Fruit fly (Drosophila melanogaster) whole organism, embryonic: ENCODE data around the gene CG4653.
A peak's percentile ranks its signal among the peaks of the same experiment; 100 is the strongest.

ENCODE experiments used
- Antp ChIP-seq: fragments of 200-800 bp; sonication (Bioruptor generic); optimal IDR thresholded peaks from 3 replicates; lab custom pipeline; 2016; ENCODE audit warnings: missing biosample characterization, missing genetic modification characterization
- CG10979 ChIP-seq: fragments of 200-800 bp; sonication (Bioruptor generic); optimal IDR thresholded peaks from 2 replicates; lab custom pipeline; 2018; ENCODE audit warnings: missing biosample characterization, mild to moderate bottlenecking, missing genetic modification characterization, moderate library complexity
- CG12071 ChIP-seq: fragments of 200-800 bp; sonication (Bioruptor generic); optimal IDR thresholded peaks from 3 replicates; lab custom pipeline; 2018; ENCODE audit warnings: missing biosample characterization, mild to moderate bottlenecking, missing genetic modification characterization
- CG15479 ChIP-seq: fragments of 200-800 bp; sonication (Bioruptor generic); optimal IDR thresholded peaks from 3 replicates; lab custom pipeline; 2019; ENCODE audit warnings: missing biosample characterization, mild to moderate bottlenecking, missing genetic modification characterization, moderate library complexity
- CG1602 ChIP-seq: fragments of 200-800 bp; sonication (Bioruptor generic); optimal IDR thresholded peaks from 3 replicates; lab custom pipeline; 2016; ENCODE audit warnings: missing biosample characterization, missing genetic modification characterization
- CG17568 ChIP-seq: fragments of 200-800 bp; sonication (Bioruptor generic); optimal IDR thresholded peaks from 2 replicates; lab custom pipeline; 2018; ENCODE audit warnings: missing biosample characterization, mild to moderate bottlenecking, missing genetic modification characterization, moderate library complexity
- CG17829 ChIP-seq: fragments of 200-800 bp; optimal IDR thresholded peaks from 2 replicates; lab custom pipeline; 2019; ENCODE audit warnings: missing biosample characterization, mild to moderate bottlenecking, missing genetic modification characterization, moderate library complexity
- CG2712 ChIP-seq: fragments of 200-800 bp; optimal IDR thresholded peaks from 3 replicates; lab custom pipeline; 2019; ENCODE audit warnings: missing biosample characterization, mild to moderate bottlenecking, missing genetic modification characterization, moderate library complexity
- CG31224 ChIP-seq: fragments of 200-800 bp; sonication (Bioruptor generic); IDR thresholded peaks from 2 replicates; pipeline ENCODE4 v1.3.6; 2022; ENCODE audit warnings: missing biosample characterization, missing genetic modification characterization
- CG32767 ChIP-seq: fragments of 200-800 bp; sonication (Bioruptor generic); IDR thresholded peaks from 2 replicates; pipeline ENCODE4 v1.3.6; 2022; ENCODE audit warnings: missing biosample characterization, missing genetic modification characterization
- CG32772 ChIP-seq: fragments of 200-800 bp; sonication (Bioruptor generic); IDR thresholded peaks from 2 replicates; pipeline ENCODE4 v1.3.6; 2022; ENCODE audit warnings: missing biosample characterization, missing genetic modification characterization
- CG33213 ChIP-seq: fragments of 200-800 bp; sonication (Bioruptor generic); optimal IDR thresholded peaks from 3 replicates; lab custom pipeline; 2016; ENCODE audit warnings: missing biosample characterization, missing genetic modification characterization
- CG5245 ChIP-seq: fragments of 200-800 bp; sonication (Bioruptor generic); optimal IDR thresholded peaks from 3 replicates; lab custom pipeline; 2016; ENCODE audit warnings: missing biosample characterization, missing genetic modification characterization
- CG5953 ChIP-seq: fragments of 200-800 bp; sonication (Bioruptor generic); IDR thresholded peaks from 2 replicates; pipeline ENCODE4 v1.3.6; 2022; ENCODE audit warnings: missing biosample characterization, missing genetic modification characterization
- CG6272 ChIP-seq: fragments of 200-800 bp; sonication (Bioruptor generic); IDR thresholded peaks from 2 replicates; pipeline ENCODE4 v1.3.6; 2022; ENCODE audit warnings: missing biosample characterization, missing genetic modification characterization
- CG6765 ChIP-seq: fragments of 200-800 bp; sonication (Bioruptor generic); optimal IDR thresholded peaks from 3 replicates; lab custom pipeline; 2017; ENCODE audit warnings: missing biosample characterization, mild to moderate bottlenecking, missing genetic modification characterization
- CG8089 ChIP-seq: fragments of 200-800 bp; sonication (Bioruptor generic); optimal IDR thresholded peaks from 3 replicates; lab custom pipeline; 2016; ENCODE audit warnings: missing biosample characterization, missing genetic modification characterization
- D19B ChIP-seq: fragments of 200-800 bp; sonication (Bioruptor generic); optimal IDR thresholded peaks from 2 replicates; lab custom pipeline; 2017; ENCODE audit warnings: missing biosample characterization, mild to moderate bottlenecking, missing genetic modification characterization
- ERR ChIP-seq: fragments of 200-800 bp; sonication (Bioruptor generic); optimal IDR thresholded peaks from 2 replicates; lab custom pipeline; 2016; ENCODE audit warnings: missing biosample characterization, missing genetic modification characterization
- Ets97D ChIP-seq: fragments of 200-800 bp; sonication (Bioruptor generic); optimal IDR thresholded peaks from 3 replicates; lab custom pipeline; 2016; ENCODE audit warnings: missing biosample characterization, missing genetic modification characterization
- GATAe ChIP-seq: fragments of 200-800 bp; sonication (Bioruptor generic); conservative IDR thresholded peaks from 2 replicates; pipeline ENCODE4 v1.3.6; 2022; ENCODE audit warnings: missing biosample characterization, missing genetic modification characterization
- Gug ChIP-seq: fragments of 200-800 bp; sonication (Bioruptor generic); IDR thresholded peaks from 4 replicates; pipeline ENCODE4 v1.3.6; 2022; ENCODE audit warnings: missing biosample characterization, missing genetic modification characterization
- HmgD ChIP-seq: fragments of 200-800 bp; sonication (Bioruptor generic); optimal IDR thresholded peaks from 3 replicates; lab custom pipeline; 2016; ENCODE audit warnings: missing biosample characterization, missing genetic modification characterization
- Hr3 ChIP-seq: fragments of 200-800 bp; sonication (Bioruptor generic); optimal IDR thresholded peaks from 3 replicates; lab custom pipeline; 2016; ENCODE audit warnings: missing biosample characterization, missing genetic modification characterization
- Neu2 ChIP-seq: fragments of 200-800 bp; sonication (Bioruptor generic); optimal IDR thresholded peaks from 3 replicates; lab custom pipeline; 2016; ENCODE audit warnings: missing biosample characterization, missing genetic modification characterization, borderline replicate concordance
- Poxn ChIP-seq: fragments of 200-800 bp; sonication (Bioruptor generic); IDR thresholded peaks from 2 replicates; pipeline ENCODE4 v1.3.6; 2022; ENCODE audit warnings: missing biosample characterization, missing genetic modification characterization
- Ravus ChIP-seq: fragments of 200-800 bp; sonication (Bioruptor generic); IDR thresholded peaks from 2 replicates; pipeline ENCODE4 v1.3.6; 2022; ENCODE audit warnings: missing biosample characterization, missing genetic modification characterization
- Sin3A ChIP-seq: fragments of >200 bp; optimal IDR thresholded peaks from 2 replicates; lab custom pipeline; 2018
- Xbp1 ChIP-seq: fragments of 200-800 bp; sonication (Bioruptor generic); optimal IDR thresholded peaks from 3 replicates; lab custom pipeline; 2016; ENCODE audit warnings: missing biosample characterization, mild to moderate bottlenecking, missing genetic modification characterization
- Xrp1 ChIP-seq: fragments of 200-800 bp; sonication (Bioruptor generic); IDR thresholded peaks from 2 replicates; pipeline ENCODE4 v1.3.6; 2022; ENCODE audit warnings: missing biosample characterization, missing genetic modification characterization
- aop ChIP-seq: fragments of 200-800 bp; sonication (Bioruptor generic); IDR thresholded peaks from 2 replicates; pipeline ENCODE4 v1.3.6; 2022; ENCODE audit warnings: missing biosample characterization, missing genetic modification characterization
- btn ChIP-seq: fragments of 200-800 bp; sonication (Bioruptor generic); optimal IDR thresholded peaks from 2 replicates; lab custom pipeline; 2016; ENCODE audit warnings: missing biosample characterization, missing genetic modification characterization
- cas ChIP-seq: fragments of 200-800 bp; sonication (Bioruptor generic); IDR thresholded peaks from 2 replicates; pipeline ENCODE4 v1.3.6; 2022; ENCODE audit warnings: missing biosample characterization, missing genetic modification characterization
- caup ChIP-seq: fragments of 200-800 bp; sonication (Bioruptor generic); optimal IDR thresholded peaks from 3 replicates; lab custom pipeline; 2017; ENCODE audit warnings: missing biosample characterization, mild to moderate bottlenecking, missing genetic modification characterization, moderate library complexity; ENCODE audit not compliant: severe bottlenecking
- crc ChIP-seq: fragments of 200-800 bp; sonication (Bioruptor generic); optimal IDR thresholded peaks from 2 replicates; lab custom pipeline; 2016; ENCODE audit warnings: missing biosample characterization, missing genetic modification characterization
- disco-r ChIP-seq: fragments of 200-800 bp; sonication (Bioruptor generic); optimal IDR thresholded peaks from 2 replicates; lab custom pipeline; 2016; ENCODE audit warnings: missing biosample characterization, missing genetic modification characterization
- fd102C ChIP-seq: fragments of 200-800 bp; sonication (Bioruptor generic); optimal IDR thresholded peaks from 2 replicates; lab custom pipeline; 2018; ENCODE audit warnings: missing biosample characterization, mild to moderate bottlenecking, missing genetic modification characterization, moderate library complexity
- ftz-f1 ChIP-seq: fragments of 200-800 bp; sonication (Bioruptor generic); optimal IDR thresholded peaks from 2 replicates; lab custom pipeline; 2016; ENCODE audit warnings: missing biosample characterization, missing genetic modification characterization
- hb ChIP-seq: fragments of 200-800 bp; sonication (Bioruptor generic); IDR thresholded peaks from 3 replicates; pipeline ENCODE4 v1.3.6; 2022; ENCODE audit warnings: missing biosample characterization, missing genetic modification characterization; ENCODE audit not compliant: partially characterized antibody
- onecut ChIP-seq: fragments of 200-800 bp; sonication (Bioruptor generic); IDR thresholded peaks from 2 replicates; pipeline ENCODE4 v1.3.6; 2022; ENCODE audit warnings: missing biosample characterization, missing genetic modification characterization
- p53 ChIP-seq: fragments of 200-800 bp; sonication (Bioruptor generic); optimal IDR thresholded peaks from 2 replicates; lab custom pipeline; 2016; ENCODE audit warnings: missing biosample characterization, missing genetic modification characterization
- pfk ChIP-seq: fragments of 200-800 bp; sonication (Bioruptor generic); optimal IDR thresholded peaks from 2 replicates; lab custom pipeline; 2018; ENCODE audit warnings: missing biosample characterization, mild to moderate bottlenecking, missing genetic modification characterization, moderate library complexity
- row ChIP-seq: fragments of 200-800 bp; sonication (Bioruptor generic); IDR thresholded peaks from 3 replicates; pipeline ENCODE4 v1.3.6; 2022; ENCODE audit warnings: missing biosample characterization, missing genetic modification characterization
- sob ChIP-seq: fragments of 200-800 bp; sonication (Bioruptor generic); IDR thresholded peaks from 2 replicates; pipeline ENCODE4 v1.3.6; 2022; ENCODE audit warnings: missing biosample characterization, missing genetic modification characterization
- ssp ChIP-seq: fragments of 200-800 bp; sonication (Bioruptor generic); IDR thresholded peaks from 2 replicates; pipeline ENCODE4 v1.3.6; 2022; ENCODE audit warnings: missing biosample characterization, missing genetic modification characterization
- tio ChIP-seq: fragments of 200-800 bp; sonication (Bioruptor generic); optimal IDR thresholded peaks from 2 replicates; lab custom pipeline; 2017; ENCODE audit warnings: missing biosample characterization, missing genetic modification characterization, inconsistent platforms
- vvl ChIP-seq: fragments of 200-800 bp; sonication (Bioruptor generic); IDR thresholded peaks from 2 replicates; pipeline ENCODE4 v1.3.6; 2022; ENCODE audit warnings: missing biosample characterization, missing genetic modification characterization
- wek ChIP-seq: fragments of 200-800 bp; sonication (Bioruptor generic); optimal IDR thresholded peaks from 3 replicates; lab custom pipeline; 2018; ENCODE audit warnings: missing biosample characterization, mild to moderate bottlenecking, missing genetic modification characterization, moderate library complexity

Gene CG4653

dm6 chrX:16750712-16751578 lies 47.1 kb downstream of the CG4653 start (continued):
- TF ChIP-seq crc (GFP tag; lab: Kevin White, UChicago) (no peak), CG10979 (tag; lab: Kevin White, UChicago) (peak; percentile 86), Neu2 (no peak), pfk (GFP tag; lab: Kevin White, UChicago) (no peak), HmgD (no peak), aop (GFP tag; lab: Robert Waterston, UW) (no peak), Antp (GFP tag; lab: Kevin White, UChicago) (no peak), CG33213 (GFP tag; lab: Kevin White, UChicago) (no peak)

DNA sequence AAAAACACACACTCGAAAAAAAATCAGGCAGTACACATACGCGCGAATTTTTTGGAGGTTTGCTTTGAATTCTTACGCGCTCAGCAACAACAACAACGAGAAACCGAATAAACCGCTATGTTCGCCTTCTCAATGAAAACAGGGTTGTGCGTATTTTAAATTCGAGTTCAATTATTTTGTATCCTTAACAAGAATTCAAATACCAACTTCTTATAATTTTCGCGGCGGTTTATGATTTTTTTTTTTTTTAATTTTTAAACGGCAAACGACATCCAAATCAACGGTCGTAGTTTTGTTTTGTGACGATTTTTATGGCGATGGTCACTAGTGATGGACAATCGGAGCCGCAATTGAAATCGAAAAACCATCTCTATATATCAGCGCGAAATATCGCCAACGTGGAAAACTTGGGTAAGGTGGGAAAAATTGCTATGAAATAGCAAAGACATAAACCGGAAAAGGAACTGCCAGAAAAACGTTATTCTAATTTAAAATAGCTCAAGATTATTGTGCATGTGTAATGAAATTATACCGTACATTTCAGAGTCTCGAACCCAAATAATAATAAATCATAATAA lies 47.8 kb downstream of the CG4653 start, which contains the start of gene goe:
TSS of gene goe (minus strand) at position 332 of the 578 bp plus-strand sequence.
- peak; percentile 20 for TF ChIP-seq D19B (GFP tag; lab: Kevin White, UChicago)
- TF ChIP-seq CG2712 (tag; lab: Kevin White, UChicago) = peak; percentile 53
- TF ChIP-seq ftz-f1 = peak; percentile 70
- peak; percentile 88 for TF ChIP-seq Xbp1
- TF ChIP-seq wek = peak; percentile 77
- TF ChIP-seq CG6765 = peak; percentile 76
- TF ChIP-seq cas (GFP tag; lab: Robert Waterston, UW) = no peak; the same call in 1 of the 2 replicates
- peak; percentile 2; the same call in 1 of the 2 replicates for TF ChIP-seq Ravus
- peak; percentile 94 for TF ChIP-seq sob
- peak; percentile 89 for TF ChIP-seq CG33213 (GFP tag; lab: Kevin White, UChicago)
- TF ChIP-seq btn (GFP tag; lab: Kevin White, UChicago) = peak; percentile 57
- peak; percentile 70 for TF ChIP-seq CG1602
- TF ChIP-seq CG5953 (GFP tag; lab: Robert Waterston, UW) = peak; percentile 40
- TF ChIP-seq fd102C (GFP tag; lab: Kevin White, UChicago) = peak; percentile 33
- TF ChIP-seq disco-r = peak; percentile 83
- TF ChIP-seq CG17829 (tag; lab: Kevin White, UChicago) = peak; percentile 45
- peak; percentile 39 for TF ChIP-seq Sin3A (lab: Kevin White, UChicago)
- peak; percentile 77 for TF ChIP-seq ERR (GFP tag; lab: Kevin White, UChicago)
- no peak for TF ChIP-seq CG15479 (GFP tag; lab: Kevin White, UChicago)
- peak; percentile 44 for TF ChIP-seq CG12071 (GFP tag; lab: Kevin White, UChicago)
- peak; percentile 74; the same call in 2 of the 3 replicates for TF ChIP-seq hb (GFP tag; lab: Robert Waterston, UW)
- peak; percentile 85 for TF ChIP-seq p53 (GFP tag; lab: Kevin White, UChicago)
- TF ChIP-seq Xrp1 (GFP tag; lab: Robert Waterston, UW) = peak; percentile 54
- TF ChIP-seq Poxn (GFP tag; lab: Robert Waterston, UW) = no peak; the same call in 1 of the 2 replicates
- peak; percentile 33 for TF ChIP-seq CG5245
- peak; percentile 81 for TF ChIP-seq Gug (GFP tag; lab: Robert Waterston, UW)
- TF ChIP-seq CG32767 = peak; percentile 52; the same call in 1 of the 2 replicates
- TF ChIP-seq CG32772 (GFP tag; lab: Robert Waterston, UW) = peak; percentile 70
- TF ChIP-seq Hr3 (GFP tag; lab: Kevin White, UChicago) = peak; percentile 67
- peak; percentile 51; the same call in 1 of the 2 replicates for TF ChIP-seq GATAe (GFP tag; lab: Robert Waterston, UW)
- peak; percentile 62 for TF ChIP-seq CG8089 (GFP tag; lab: Kevin White, UChicago)
- peak; percentile 83 for TF ChIP-seq CG17568
- peak; percentile 63 for TF ChIP-seq ssp (GFP tag; lab: Robert Waterston, UW)
- peak; percentile 60 for TF ChIP-seq CG6272 (GFP tag; lab: Robert Waterston, UW)
- TF ChIP-seq CG31224 (GFP tag; lab: Robert Waterston, UW) = peak; percentile 69
- peak; percentile 89 for TF ChIP-seq vvl (GFP tag; lab: Robert Waterston, UW)
- TF ChIP-seq Ets97D (GFP tag; lab: Kevin White, UChicago) = peak; percentile 100
- peak; percentile 68 for TF ChIP-seq tio (GFP tag; lab: Kevin White, UChicago)
- TF ChIP-seq row = peak; percentile 76
- TF ChIP-seq onecut (GFP tag; lab: Robert Waterston, UW) = peak; percentile 50
- peak; percentile 83 for TF ChIP-seq caup (GFP tag; lab: Kevin White, UChicago)
